Fruit fly (Drosophila melanogaster) whole organism, embryonic: ENCODE results near the gene Rad9.

ENCODE experiments used
- Ada2b ChIP-seq: fragments of 200-800 bp; sonication (Bioruptor generic); IDR thresholded peaks from 2 replicates; pipeline ENCODE4 v1.3.6; 2022; ENCODE audit warnings: missing biosample characterization, missing genetic modification characterization
- BEAF-32 ChIP-seq: fragments of 200-800 bp; sonication (Bioruptor generic); optimal IDR thresholded peaks from 3 replicates; lab custom pipeline; 2017; ENCODE audit warnings: missing biosample characterization, missing genetic modification characterization, mild to moderate bottlenecking, moderate library complexity, missing genetic modification reagents
- CG11723 ChIP-seq: fragments of 200-800 bp; sonication (Bioruptor generic); optimal IDR thresholded peaks from 2 replicates; lab custom pipeline; 2017; ENCODE audit warnings: missing biosample characterization, mild to moderate bottlenecking, missing genetic modification characterization
- CG12071 ChIP-seq: fragments of 200-800 bp; sonication (Bioruptor generic); optimal IDR thresholded peaks from 3 replicates; lab custom pipeline; 2018; ENCODE audit warnings: missing biosample characterization, mild to moderate bottlenecking, missing genetic modification characterization
- CG12104 ChIP-seq: fragments of 200-800 bp; sonication (Bioruptor generic); optimal IDR thresholded peaks from 3 replicates; lab custom pipeline; 2016; ENCODE audit warnings: missing biosample characterization, missing genetic modification characterization
- CG12391 ChIP-seq: fragments of 200-800 bp; sonication (Bioruptor generic); optimal IDR thresholded peaks from 3 replicates; lab custom pipeline; 2018; ENCODE audit warnings: missing biosample characterization, mild to moderate bottlenecking, missing genetic modification characterization, moderate library complexity
- CG13287 ChIP-seq: fragments of 200-800 bp; sonication (Bioruptor generic); IDR thresholded peaks from 2 replicates; pipeline ENCODE4 v1.3.6; 2022; ENCODE audit warnings: missing biosample characterization, missing genetic modification characterization; ENCODE audit not compliant: partially characterized antibody
- CG14441 ChIP-seq: fragments of 200-800 bp; sonication (Bioruptor generic); IDR thresholded peaks from 2 replicates; pipeline ENCODE4 v1.3.6; 2022; ENCODE audit warnings: missing biosample characterization, missing genetic modification characterization
- CG14667 ChIP-seq: fragments of 200-800 bp; sonication (Bioruptor generic); IDR thresholded peaks from 2 replicates; pipeline ENCODE4 v1.3.6; 2022; ENCODE audit warnings: missing biosample characterization, missing genetic modification characterization
- CG15011 ChIP-seq: fragments of 200-800 bp; sonication (Bioruptor generic); optimal IDR thresholded peaks from 3 replicates; lab custom pipeline; 2018; ENCODE audit warnings: missing biosample characterization, mild to moderate bottlenecking, missing genetic modification characterization
- CG1529 ChIP-seq: fragments of 200-800 bp; sonication (Bioruptor generic); optimal IDR thresholded peaks from 3 replicates; lab custom pipeline; 2018; ENCODE audit warnings: missing biosample characterization, missing genetic modification characterization
- CG15514 ChIP-seq: fragments of 200-800 bp; sonication (Bioruptor generic); optimal IDR thresholded peaks from 3 replicates; lab custom pipeline; 2017; ENCODE audit warnings: missing biosample characterization, missing genetic modification characterization, mild to moderate bottlenecking, moderate library complexity, missing genetic modification reagents
- CG1602 ChIP-seq: fragments of 200-800 bp; sonication (Bioruptor generic); optimal IDR thresholded peaks from 3 replicates; lab custom pipeline; 2016; ENCODE audit warnings: missing biosample characterization, missing genetic modification characterization
- CG17328 ChIP-seq: fragments of 200-800 bp; sonication (Bioruptor generic); IDR thresholded peaks from 2 replicates; pipeline ENCODE4 v1.3.6; 2022; ENCODE audit warnings: missing biosample characterization, missing genetic modification characterization
- CG18011 ChIP-seq: fragments of 200-800 bp; sonication (Bioruptor generic); optimal IDR thresholded peaks from 2 replicates; lab custom pipeline; 2017; ENCODE audit warnings: missing biosample characterization, missing genetic modification characterization, mild to moderate bottlenecking, moderate library complexity, missing genotype
- CG2202 ChIP-seq: fragments of 200-800 bp; sonication (Bioruptor generic); optimal IDR thresholded peaks from 2 replicates; lab custom pipeline; 2018; ENCODE audit warnings: missing biosample characterization, mild to moderate bottlenecking, missing genetic modification characterization
- CG30020 ChIP-seq: fragments of 200-800 bp; optimal IDR thresholded peaks from 2 replicates; lab custom pipeline; 2019; ENCODE audit warnings: missing biosample characterization, mild to moderate bottlenecking, missing genetic modification characterization, moderate library complexity
- CG34224 ChIP-seq: fragments of 200-800 bp; sonication (Bioruptor generic); IDR thresholded peaks from 3 replicates; pipeline ENCODE4 v1.3.6; 2022; ENCODE audit warnings: missing biosample characterization, missing genetic modification characterization; ENCODE audit not compliant: partially characterized antibody
- CG3838 ChIP-seq: fragments of 200-800 bp; sonication (Bioruptor generic); optimal IDR thresholded peaks from 3 replicates; lab custom pipeline; 2016; ENCODE audit warnings: missing biosample characterization, missing genetic modification characterization
- CG4328 ChIP-seq: fragments of 200-800 bp; sonication (Bioruptor generic); optimal IDR thresholded peaks from 3 replicates; lab custom pipeline; 2017; ENCODE audit warnings: missing biosample characterization, missing genetic modification reagents, missing genetic modification characterization
- CG5245 ChIP-seq: fragments of 200-800 bp; sonication (Bioruptor generic); optimal IDR thresholded peaks from 3 replicates; lab custom pipeline; 2016; ENCODE audit warnings: missing biosample characterization, missing genetic modification characterization
- CG6272 ChIP-seq: fragments of 200-800 bp; sonication (Bioruptor generic); IDR thresholded peaks from 2 replicates; pipeline ENCODE4 v1.3.6; 2022; ENCODE audit warnings: missing biosample characterization, missing genetic modification characterization
- CG6683 ChIP-seq: fragments of 200-800 bp; sonication (Bioruptor generic); optimal IDR thresholded peaks from 2 replicates; lab custom pipeline; 2017; ENCODE audit warnings: missing biosample characterization, mild to moderate bottlenecking, missing genetic modification characterization, missing genetic modification reagents
- CG9215 ChIP-seq: fragments of 200-800 bp; sonication (Bioruptor generic); IDR thresholded peaks from 2 replicates; pipeline ENCODE4 v1.3.6; 2022; ENCODE audit warnings: missing biosample characterization, missing genetic modification characterization
- CG9727 ChIP-seq: fragments of 200-800 bp; sonication (Bioruptor generic); optimal IDR thresholded peaks from 3 replicates; lab custom pipeline; 2017; ENCODE audit warnings: missing biosample characterization, mild to moderate bottlenecking, missing genetic modification characterization
- CoRest ChIP-seq: fragments of 200-800 bp; sonication (Bioruptor generic); optimal IDR thresholded peaks from 3 replicates; lab custom pipeline; 2018; ENCODE audit warnings: missing biosample characterization, mild to moderate bottlenecking, missing genetic modification characterization, moderate library complexity
- Doc2 ChIP-seq: fragments of 200-800 bp; sonication (Bioruptor generic); IDR thresholded peaks from 2 replicates; pipeline ENCODE4 v1.3.6; 2022; ENCODE audit warnings: missing biosample characterization, missing genetic modification characterization
- E2f1 ChIP-seq: fragments of 200-800 bp; sonication (Bioruptor generic); IDR thresholded peaks from 2 replicates; pipeline ENCODE4 v1.3.6; 2022; ENCODE audit warnings: missing biosample characterization, missing genetic modification characterization
- Elba2 ChIP-seq: fragments of 200-800 bp; sonication (Bioruptor generic); optimal IDR thresholded peaks from 3 replicates; lab custom pipeline; 2016; ENCODE audit warnings: missing biosample characterization, missing genetic modification characterization
- Fer1 ChIP-seq: fragments of 200-800 bp; sonication (Bioruptor generic); optimal IDR thresholded peaks from 2 replicates; lab custom pipeline; 2017; ENCODE audit warnings: missing biosample characterization, mild to moderate bottlenecking, missing genetic modification characterization
- TFAM ChIP-seq: fragments of 200-800 bp; sonication (Bioruptor generic); optimal IDR thresholded peaks from 2 replicates; lab custom pipeline; 2017; ENCODE audit warnings: missing biosample characterization, missing genetic modification characterization, inconsistent platforms
- Usf ChIP-seq: fragments of 200-800 bp; sonication (Bioruptor generic); optimal IDR thresholded peaks from 2 replicates; lab custom pipeline; 2017; ENCODE audit warnings: missing genotype, missing biosample characterization, missing genetic modification characterization
- Xbp1 ChIP-seq: fragments of 200-800 bp; sonication (Bioruptor generic); optimal IDR thresholded peaks from 3 replicates; lab custom pipeline; 2016; ENCODE audit warnings: missing biosample characterization, mild to moderate bottlenecking, missing genetic modification characterization
- Xrp1 ChIP-seq: fragments of 200-800 bp; sonication (Bioruptor generic); IDR thresholded peaks from 2 replicates; pipeline ENCODE4 v1.3.6; 2022; ENCODE audit warnings: missing biosample characterization, missing genetic modification characterization
- bsh ChIP-seq, 2 experiments: fragments of 200-800 bp; sonication (Bioruptor generic); optimal IDR thresholded peaks; 2 replicates each; lab custom pipeline; 2017 to 2018; ENCODE audit warnings: mild to moderate bottlenecking in 2 of 2, missing biosample characterization in 2 of 2, missing genetic modification characterization in 2 of 2, moderate library complexity in 1 of 2
- btn ChIP-seq: fragments of 200-800 bp; sonication (Bioruptor generic); optimal IDR thresholded peaks from 2 replicates; lab custom pipeline; 2016; ENCODE audit warnings: missing biosample characterization, missing genetic modification characterization
- chm ChIP-seq: fragments of 200-800 bp; sonication (Bioruptor generic); IDR thresholded peaks from 2 replicates; pipeline ENCODE4 v1.3.6; 2022; ENCODE audit warnings: missing biosample characterization, missing genetic modification characterization
- disco-r ChIP-seq: fragments of 200-800 bp; sonication (Bioruptor generic); optimal IDR thresholded peaks from 2 replicates; lab custom pipeline; 2016; ENCODE audit warnings: missing biosample characterization, missing genetic modification characterization
- eyg ChIP-seq: fragments of 200-800 bp; sonication (Bioruptor generic); optimal IDR thresholded peaks from 3 replicates; lab custom pipeline; 2016; ENCODE audit warnings: missing biosample characterization, missing genetic modification characterization
- mam ChIP-seq: fragments of 200-800 bp; sonication (Bioruptor generic); optimal IDR thresholded peaks from 3 replicates; lab custom pipeline; 2016; ENCODE audit warnings: missing biosample characterization, missing genetic modification characterization
- nerfin-1 ChIP-seq: fragments of 200-800 bp; sonication (Bioruptor generic); optimal IDR thresholded peaks from 3 replicates; lab custom pipeline; 2019; ENCODE audit warnings: missing biosample characterization, mild to moderate bottlenecking, missing genetic modification characterization, moderate library complexity
- pan ChIP-seq, 4 experiments: fragments of >200 bp in 3 of 4; fragments of 200-800 bp in 1 of 4; sonication (Bioruptor generic) in 1 of 4; optimal IDR thresholded peaks in 3 of 4; IDR thresholded peaks in 1 of 4; 2 replicates each; pipeline versions ENCODE4 v1.3.6 to Lab custom; 2017 to 2022; ENCODE audit warnings: missing biosample characterization in 2 of 4, missing genetic modification characterization in 2 of 4, mixed read lengths in 1 of 4
- row ChIP-seq: fragments of 200-800 bp; sonication (Bioruptor generic); IDR thresholded peaks from 3 replicates; pipeline ENCODE4 v1.3.6; 2022; ENCODE audit warnings: missing biosample characterization, missing genetic modification characterization
- sim ChIP-seq: fragments of 200-800 bp; sonication (Bioruptor generic); IDR thresholded peaks from 2 replicates; pipeline ENCODE4 v1.3.6; 2022; ENCODE audit warnings: missing biosample characterization, missing genetic modification characterization
- tll ChIP-seq, 2 experiments: fragments of 200-800 bp in 1 of 2; fragments of >200 bp in 1 of 2; sonication (Bioruptor generic) in 1 of 2; optimal IDR thresholded peaks; 2 replicates each; lab custom pipeline; 2017 to 2019; ENCODE audit warnings: missing biosample characterization in 2 of 2, missing genetic modification characterization in 2 of 2, mild to moderate bottlenecking in 1 of 2, moderate library complexity in 1 of 2
- unpg ChIP-seq: fragments of 200-800 bp; sonication (Bioruptor generic); optimal IDR thresholded peaks from 3 replicates; lab custom pipeline; 2018; ENCODE audit warnings: missing biosample characterization, mild to moderate bottlenecking, missing genetic modification characterization, moderate library complexity
- zfh1 ChIP-seq: fragments of 200-800 bp; sonication (Bioruptor generic); IDR thresholded peaks from 3 replicates; pipeline ENCODE4 v1.3.6; 2022; ENCODE audit warnings: missing biosample characterization, missing genetic modification characterization
- zfh2 ChIP-seq: fragments of 200-800 bp; sonication (Bioruptor generic); optimal IDR thresholded peaks from 2 replicates; lab custom pipeline; 2016; ENCODE audit warnings: missing biosample characterization, missing genetic modification characterization

The Rad9 gene

dm6 chr3L:18822450-18823220 is 49.7 kb downstream of the Rad9 start, which contains the start of gene Cat (continued):
- no peak for TF ChIP-seq CG17328 (GFP tag; lab: Robert Waterston, UW)
- TF ChIP-seq btn (GFP tag; lab: Kevin White, UChicago) = no peak
- peak; percentile 48 for TF ChIP-seq Ada2b (GFP tag; lab: Robert Waterston, UW)
- TF ChIP-seq CG6272 (GFP tag; lab: Robert Waterston, UW) = no peak
- peak; percentile 65 for TF ChIP-seq CoRest (tag; lab: Kevin White, UChicago)
- no peak for TF ChIP-seq CG6683
- peak; percentile 22 for TF ChIP-seq zfh2 (GFP tag; lab: Kevin White, UChicago)
- TF ChIP-seq CG1602 (GFP tag; lab: Kevin White, UChicago) = no peak
- peak; percentile 94 for TF ChIP-seq Elba2 (GFP tag; lab: Kevin White, UChicago)
- no peak for TF ChIP-seq disco-r (GFP tag; lab: Kevin White, UChicago)
- TF ChIP-seq CG15011 (GFP tag; lab: Kevin White, UChicago) = no peak
- peak; percentile 89 for TF ChIP-seq CG34224 (GFP tag; lab: Robert Waterston, UW)
- no peak for TF ChIP-seq Usf (GFP tag; lab: Kevin White, UChicago)
- TF ChIP-seq bsh (GFP tag; optimal IDR thresholded peaks at IDR 0.05; lab: Kevin White, UChicago) = peak; percentile 23 to 100
- no peak for TF ChIP-seq CG1529 (GFP tag; lab: Kevin White, UChicago)
- peak; percentile 29 for TF ChIP-seq unpg (GFP tag; lab: Kevin White, UChicago)
- TF ChIP-seq Fer1 (GFP tag; lab: Kevin White, UChicago) = peak; percentile 48
- peak; percentile 32 for TF ChIP-seq CG2202
- TF ChIP-seq CG12104 = peak; percentile 22
- TF ChIP-seq mam = no peak
- TF ChIP-seq CG15514 = peak; percentile 45
- TF ChIP-seq TFAM (GFP tag; lab: Kevin White, UChicago) = no peak
- TF ChIP-seq eyg (GFP tag; lab: Kevin White, UChicago) = no peak
- TF ChIP-seq CG3838 (GFP tag; lab: Kevin White, UChicago) = no peak
- peak; percentile 70 for TF ChIP-seq CG12391 (tag; lab: Kevin White, UChicago)
- TF ChIP-seq E2f1 (GFP tag; lab: Robert Waterston, UW) = no peak
- peak; percentile 37; the same call in 1 of the 2 replicates for TF ChIP-seq chm (GFP tag; lab: Robert Waterston, UW)
- peak; percentile 6 for TF ChIP-seq CG5245 (GFP tag; lab: Kevin White, UChicago)
- TF ChIP-seq pan (optimal IDR thresholded peaks at IDR 0.05; lab: Kevin White, UChicago) = no peak
- TF ChIP-seq pan (GFP tag; optimal IDR thresholded peaks at IDR 0.05 in 1 of 2, IDR thresholded peaks at IDR 0.05 in 1 of 2) = peak in 1 of 2 experiments; percentile 37
- no peak for TF ChIP-seq CG9215 (GFP tag; lab: Robert Waterston, UW)
- TF ChIP-seq Xrp1 (GFP tag; lab: Robert Waterston, UW) = peak; percentile 57; the same call in 1 of the 2 replicates
- TF ChIP-seq CG4328 (GFP tag; lab: Kevin White, UChicago) = peak; percentile 19
- TF ChIP-seq row (GFP tag; lab: Robert Waterston, UW) = peak; percentile 92
- TF ChIP-seq tll (GFP tag; optimal IDR thresholded peaks at IDR 0.05; lab: Kevin White, UChicago) = peak in 1 of 2 experiments; percentile 14
- TF ChIP-seq CG14667 (GFP tag; lab: Robert Waterston, UW) = no peak
- no peak for TF ChIP-seq zfh1 (GFP tag; lab: Robert Waterston, UW)
- TF ChIP-seq Doc2 = no peak
- peak; percentile 35 for TF ChIP-seq CG30020
- TF ChIP-seq CG11723 (GFP tag; lab: Kevin White, UChicago) = no peak
- TF ChIP-seq CG9727 (GFP tag; lab: Kevin White, UChicago) = peak; percentile 44
- peak; percentile 32 for TF ChIP-seq nerfin-1 (tag; lab: Kevin White, UChicago)
- no peak for TF ChIP-seq CG12071
- peak; percentile 86 for TF ChIP-seq Xbp1
- no peak for TF ChIP-seq CG18011 (GFP tag; lab: Kevin White, UChicago)
- TF ChIP-seq CG14441 = no peak
- TF ChIP-seq sim = no peak
- TF ChIP-seq CG13287 = peak; percentile 93
- TF ChIP-seq BEAF-32 (GFP tag; lab: Kevin White, UChicago) = peak; percentile 87
